Worm (Caenorhabditis elegans) whole organism, L4 larva: Measurements from ENCODE around the gene cchl-1.

Source experiments
- F26F4.8 ChIP-seq: fragments of 200-800 bp; sonication (Bioruptor generic); conservative IDR thresholded peaks from 2 replicates; pipeline ENCODE4 v1.3.6; 2022; ENCODE audit warnings: missing genetic modification characterization, missing compliant biosample characterization
- T20F7.1 ChIP-seq: fragments of 200-800 bp; sonication (Bioruptor generic); optimal IDR thresholded peaks from 2 replicates; lab custom pipeline; 2018; ENCODE audit warnings: mild to moderate bottlenecking, missing genetic modification characterization, missing compliant biosample characterization
- T26A8.4 ChIP-seq: fragments of 200-800 bp; sonication (Bioruptor generic); IDR thresholded peaks from 2 replicates; pipeline ENCODE4 v1.3.6; 2022; ENCODE audit warnings: missing genetic modification characterization, missing compliant biosample characterization
- Y75B8A.6 ChIP-seq: fragments of 200-800 bp; sonication (Bioruptor generic); IDR thresholded peaks from 2 replicates; pipeline ENCODE4 v1.3.6; 2022; ENCODE audit warnings: missing genetic modification reagents, missing genetic modification characterization, missing compliant biosample characterization
- aha-1 ChIP-seq: fragments of 150-350 bp; peaks from one replicate; lab custom pipeline; 2014; ENCODE audit warnings: missing biosample characterization, missing genetic modification characterization
- aly-2 ChIP-seq: sonication (generic microtip); optimal IDR thresholded peaks from 2 replicates; lab custom pipeline; 2018; ENCODE audit warnings: missing biosample characterization, missing genetic modification characterization
- ama-1 ChIP-seq: fragments of 150-350 bp; optimal IDR thresholded peaks from 2 replicates; lab custom pipeline; 2014; ENCODE audit warnings: inconsistent platforms, mixed read lengths
- attf-4 ChIP-seq: sonication (generic microtip); optimal IDR thresholded peaks from 3 replicates; lab custom pipeline; 2017; ENCODE audit warnings: missing biosample characterization, missing genetic modification characterization
- ceh-20 ChIP-seq: fragments of 200-800 bp; sonication (Bioruptor generic); IDR thresholded peaks from 2 replicates; pipeline ENCODE4 v1.3.6; 2022; ENCODE audit warnings: missing genetic modification reagents, missing genetic modification characterization, missing compliant biosample characterization
- ceh-44 ChIP-seq: fragments of 200-800 bp; sonication (Bioruptor generic); IDR thresholded peaks from 2 replicates; pipeline ENCODE4 v1.3.6; 2022; ENCODE audit warnings: missing genetic modification reagents, missing genetic modification characterization, missing compliant biosample characterization
- ceh-62 ChIP-seq: sonication (generic microtip); optimal IDR thresholded peaks from 2 replicates; lab custom pipeline; 2017; ENCODE audit warnings: missing biosample characterization, missing genetic modification characterization
- daf-19 ChIP-seq: fragments of 200-800 bp; sonication (Bioruptor generic); conservative IDR thresholded peaks from 2 replicates; pipeline ENCODE4 v1.3.6; 2022; ENCODE audit warnings: missing genetic modification characterization, missing compliant biosample characterization
- dmd-8 ChIP-seq: fragments of 200-800 bp; sonication (Bioruptor generic); IDR thresholded peaks from 2 replicates; pipeline ENCODE4 v1.3.6; 2022; ENCODE audit warnings: missing genetic modification characterization, missing compliant biosample characterization
- dmd-9 ChIP-seq: fragments of 200-800 bp; sonication (Bioruptor generic); IDR thresholded peaks from 2 replicates; pipeline ENCODE4 v1.3.6; 2022; ENCODE audit warnings: missing genetic modification reagents, missing genetic modification characterization, missing compliant biosample characterization
- egl-43 ChIP-seq: fragments of 200-800 bp; sonication (Bioruptor generic); IDR thresholded peaks from 2 replicates; pipeline ENCODE4 v1.3.6; 2022; ENCODE audit warnings: missing genetic modification reagents, missing genetic modification characterization, missing compliant biosample characterization
- fkh-10 ChIP-seq: fragments of 150-350 bp; optimal IDR thresholded peaks from 2 replicates; lab custom pipeline; 2014; ENCODE audit warnings: missing biosample characterization, missing genetic modification reagents, missing genetic modification characterization
- gei-8 ChIP-seq: fragments of 200-800 bp; sonication (Bioruptor generic); optimal IDR thresholded peaks from 2 replicates; lab custom pipeline; 2018; ENCODE audit warnings: mild to moderate bottlenecking, missing genetic modification characterization, missing compliant biosample characterization
- hlh-30 ChIP-seq: sonication (generic microtip); optimal IDR thresholded peaks from 2 replicates; lab custom pipeline; 2017; ENCODE audit warnings: antibody characterized with exemption, mild to moderate bottlenecking, missing genetic modification characterization, missing compliant biosample characterization; ENCODE audit not compliant: insufficient read depth
- hmg-1.1 ChIP-seq: fragments of 200-800 bp; sonication (Bioruptor generic); IDR thresholded peaks from 2 replicates; pipeline ENCODE4 v1.3.6; 2022; ENCODE audit warnings: missing genetic modification reagents, missing genetic modification characterization, missing compliant biosample characterization
- lim-7 ChIP-seq: fragments of 200-800 bp; sonication (Bioruptor generic); IDR thresholded peaks from 2 replicates; pipeline ENCODE4 v1.3.6; 2022; ENCODE audit warnings: missing genetic modification characterization, missing compliant biosample characterization
- lin-39 ChIP-seq: fragments of 150-350 bp; optimal IDR thresholded peaks from 2 replicates; lab custom pipeline; 2014; ENCODE audit warnings: missing biosample characterization, missing genetic modification reagents, missing genetic modification characterization
- madf-5 ChIP-seq, 2 experiments: fragments of 200-800 bp; sonication (Bioruptor generic); IDR thresholded peaks; 2 replicates each; pipeline ENCODE4 v1.3.6; 2022; ENCODE audit warnings: missing compliant biosample characterization in 2 of 2, missing genetic modification characterization in 2 of 2
- mdl-1 ChIP-seq, 2 experiments: fragments of 150-350 bp in 1 of 2; sonication (generic microtip) in 1 of 2; optimal IDR thresholded peaks; 2 replicates each; lab custom pipeline; 2014 to 2017; ENCODE audit warnings: missing biosample characterization in 2 of 2, missing genetic modification characterization in 2 of 2
- mep-1 ChIP-seq: fragments of 150-350 bp; sonication (generic microtip); optimal IDR thresholded peaks from 3 replicates; lab custom pipeline; 2014; ENCODE audit warnings: missing biosample characterization, missing genetic modification characterization
- mes-2 ChIP-seq: sonication (generic microtip); optimal IDR thresholded peaks from 2 replicates; lab custom pipeline; 2016; ENCODE audit warnings: missing genotype, mild to moderate bottlenecking, missing genetic modification characterization, missing compliant biosample characterization; ENCODE audit not compliant: poor library complexity, severe bottlenecking
- mxl-2 ChIP-seq: fragments of 200-800 bp; sonication (Bioruptor generic); conservative IDR thresholded peaks from 2 replicates; pipeline ENCODE4 v1.3.6; 2022; ENCODE audit warnings: missing genetic modification reagents, missing genetic modification characterization, missing compliant biosample characterization
- nhr-11 ChIP-seq: fragments of 150-350 bp; optimal IDR thresholded peaks from 2 replicates; lab custom pipeline; 2014; ENCODE audit warnings: missing biosample characterization, missing genetic modification characterization
- nhr-25 ChIP-seq: sonication (generic microtip); optimal IDR thresholded peaks from 2 replicates; lab custom pipeline; 2017; ENCODE audit warnings: missing genetic modification characterization, mild to moderate bottlenecking, missing compliant biosample characterization, antibody characterized with exemption, moderate library complexity, borderline replicate concordance; ENCODE audit not compliant: insufficient read depth
- nhr-28 ChIP-seq: fragments of 150-350 bp; optimal IDR thresholded peaks from 2 replicates; lab custom pipeline; 2014; ENCODE audit warnings: missing biosample characterization, missing genetic modification characterization
- nhr-41 ChIP-seq: fragments of 200-800 bp; sonication (Bioruptor generic); IDR thresholded peaks from 2 replicates; pipeline ENCODE4 v1.3.6; 2022; ENCODE audit warnings: missing genetic modification reagents, missing genetic modification characterization, missing compliant biosample characterization
- pha-4 ChIP-seq, 2 experiments: fragments of 150-350 bp in 1 of 2; fragments of 200-800 bp in 1 of 2; sonication (Bioruptor generic) in 1 of 2; IDR thresholded peaks in 1 of 2; optimal IDR thresholded peaks in 1 of 2; 2 replicates each; pipeline versions ENCODE4 v1.3.6 to Lab custom; 2014 to 2022; ENCODE audit warnings: missing genetic modification characterization in 2 of 2, missing genetic modification reagents in 2 of 2, missing biosample characterization in 1 of 2, missing compliant biosample characterization in 1 of 2
- pqm-1 ChIP-seq: sonication (generic microtip); optimal IDR thresholded peaks from 2 replicates; lab custom pipeline; 2017; ENCODE audit warnings: missing biosample characterization, missing genetic modification characterization
- set-16 ChIP-seq: fragments of 200-800 bp; sonication (Bioruptor generic); IDR thresholded peaks from 2 replicates; pipeline ENCODE4 v1.3.6; 2022; ENCODE audit warnings: missing genetic modification reagents, missing genetic modification characterization, missing compliant biosample characterization
- snpc-4 ChIP-seq: fragments of 150-350 bp; optimal IDR thresholded peaks from 2 replicates; lab custom pipeline; 2014; ENCODE audit warnings: missing biosample characterization, missing genetic modification characterization
- tag-97 ChIP-seq: fragments of 200-800 bp; sonication (Bioruptor generic); IDR thresholded peaks from 2 replicates; pipeline ENCODE4 v1.3.6; 2022; ENCODE audit warnings: missing genetic modification characterization, missing compliant biosample characterization
- unc-39 ChIP-seq: sonication (generic microtip); optimal IDR thresholded peaks from 2 replicates; lab custom pipeline; 2017; ENCODE audit warnings: missing biosample characterization, missing genetic modification characterization
- zag-1 ChIP-seq: fragments of 150-350 bp; optimal IDR thresholded peaks from 2 replicates; lab custom pipeline; 2014; ENCODE audit warnings: missing biosample characterization, missing genetic modification characterization
- ztf-7 ChIP-seq: fragments of 150-350 bp; optimal IDR thresholded peaks from 2 replicates; lab custom pipeline; 2014; ENCODE audit warnings: missing biosample characterization, missing genetic modification characterization

The cchl-1 gene

DNA sequence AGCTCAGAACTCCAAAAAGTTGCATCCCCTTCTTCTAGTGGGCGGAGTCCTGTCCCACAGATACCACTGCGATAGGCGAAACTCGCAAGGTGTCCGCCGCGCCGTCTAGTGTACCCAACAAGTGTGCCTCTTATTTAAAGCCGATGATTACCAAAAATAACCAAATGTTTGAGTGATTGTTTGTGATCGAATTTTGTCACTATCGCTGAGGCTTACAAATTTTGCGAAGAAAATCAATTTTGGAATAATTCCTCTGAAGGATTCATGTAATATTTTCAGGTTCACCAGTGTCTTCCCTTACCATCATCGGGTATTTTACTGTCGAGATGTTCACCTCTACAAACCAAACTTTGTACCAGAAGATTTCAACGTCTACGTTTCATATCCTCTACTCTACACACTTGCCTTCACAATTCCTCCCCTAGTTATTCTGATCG is 12.1 kb downstream of the cchl-1 start (continued):
- TF ChIP-seq gei-8 (GFP tag; lab: Kevin White, UChicago) (peak; percentile 24), Y75B8A.6 (GFP tag; lab: Robert Waterston, UW) (0 out of 2 replicates have a peak, but pooled peaks have one; percentile 34), zag-1 (no peak), madf-5 (GFP tag; IDR thresholded peaks at IDR 0.05; lab: Robert Waterston, UW) (no peak), tag-97 (GFP tag; lab: Robert Waterston, UW) (no peak), aly-2 (no peak), T20F7.1 (GFP tag; lab: Kevin White, UChicago) (no peak), ama-1 (lab: Kevin White, UChicago) (peak; percentile 98), nhr-28 (tag; lab: Kevin White, UChicago) (peak; percentile 72), lin-39 (tag; lab: Kevin White, UChicago) (no peak), nhr-41 (GFP tag; lab: Robert Waterston, UW) (0 out of 2 replicates have a peak, but pooled peaks have one; percentile 26), mxl-2 (no peak)

ce11 chrII:11221771-11222355 is 14.3 kb downstream of the cchl-1 start, which contains the start of gene plpr-1:
Gene plpr-1, plus strand, starts transcription at chrII:11222305.
- no peak for TF ChIP-seq gei-8 (GFP tag; lab: Kevin White, UChicago)
- no peak for TF ChIP-seq tag-97 (GFP tag; lab: Robert Waterston, UW)
- 0 out of 2 replicates have a peak, but pooled peaks have one; percentile 22 for TF ChIP-seq dmd-8
- TF ChIP-seq ztf-7 (tag; lab: Kevin White, UChicago): no peak
- no peak for TF ChIP-seq ceh-62 (tag; lab: Kevin White, UChicago)
- peak; percentile 75 for TF ChIP-seq set-16 (GFP tag; lab: Robert Waterston, UW)

DNA sequence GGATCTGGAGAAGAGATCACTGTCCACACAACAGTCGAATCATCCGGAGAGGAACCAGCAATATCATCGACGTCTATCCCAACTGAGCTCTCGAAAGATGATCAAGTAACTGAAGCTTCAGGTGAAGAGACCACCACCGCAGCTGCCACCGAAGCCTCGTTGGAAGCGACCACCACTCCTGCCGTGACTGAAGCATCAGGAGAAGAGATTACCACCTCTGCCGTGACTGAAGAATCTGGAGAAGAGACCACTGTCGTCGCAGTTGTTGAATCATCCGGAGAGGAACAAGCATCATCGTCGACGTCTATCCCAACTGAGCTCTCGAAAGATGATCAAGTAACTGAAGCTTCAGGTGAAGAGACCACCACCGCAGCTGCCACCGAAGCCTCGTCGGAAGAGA is 24.5 kb downstream of the cchl-1 start:
- TF ChIP-seq T26A8.4 (GFP tag; lab: Robert Waterston, UW) (peak; percentile 39; the same call in 1 of the 2 replicates), egl-43 (GFP tag; lab: Robert Waterston, UW) (peak; percentile 52; the same call in 1 of the 2 replicates), set-16 (GFP tag; lab: Robert Waterston, UW) (peak; percentile 80), lim-7 (GFP tag; lab: Robert Waterston, UW) (peak; percentile 38), mxl-2 (peak; percentile 38; the same call in 1 of the 2 replicates), dmd-9 (0 out of 2 replicates have a peak, but pooled peaks have one; percentile 19), hmg-1.1 (GFP tag; lab: Robert Waterston, UW) (peak; percentile 33; the same call in 1 of the 2 replicates)

DNA sequence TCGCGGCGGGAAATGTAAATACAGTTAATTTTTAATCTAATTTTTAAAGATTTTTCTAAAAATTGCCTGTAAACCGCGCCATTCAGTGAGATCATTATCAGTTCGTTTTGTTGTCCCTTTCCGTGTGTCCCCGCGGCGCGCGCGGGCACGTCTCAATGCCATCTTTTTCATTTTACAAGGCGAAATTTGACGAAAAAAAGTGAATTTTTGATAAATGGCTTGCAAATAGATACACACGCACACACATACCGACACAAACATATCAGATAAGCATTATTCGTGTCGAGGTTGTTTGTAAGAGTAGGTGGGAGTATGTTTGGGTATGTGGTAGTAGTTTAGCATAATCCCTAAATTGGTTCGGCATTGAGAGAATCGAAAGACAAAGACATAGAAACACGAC is 30.4 kb downstream of the cchl-1 start:
- no peak for TF ChIP-seq nhr-25 (tag; lab: Kevin White, UChicago)
- no peak for TF ChIP-seq snpc-4
- TF ChIP-seq nhr-28 (tag; lab: Kevin White, UChicago): peak; percentile 46
- no peak for TF ChIP-seq aha-1
- no peak for TF ChIP-seq fkh-10 (GFP tag; lab: Kevin White, UChicago)

ce11 chrII:11204731-11205130 is 31.5 kb downstream of the cchl-1 start:
- TF ChIP-seq daf-19 (GFP tag; lab: Robert Waterston, UW) (no peak), F26F4.8 (GFP tag; lab: Robert Waterston, UW) (no peak), mes-2 (no peak), aly-2 (no peak), nhr-11 (tag; lab: Kevin White, UChicago) (no peak), pqm-1 (no peak), hlh-30 (no peak), lim-7 (GFP tag; lab: Robert Waterston, UW) (no peak), unc-39 (tag; lab: Kevin White, UChicago) (no peak), T26A8.4 (GFP tag; lab: Robert Waterston, UW) (no peak), mep-1 (tag; lab: Kevin White, UChicago) (no peak), attf-4 (tag; lab: Kevin White, UChicago) (no peak), gei-8 (GFP tag; lab: Kevin White, UChicago) (no peak), ceh-20 (GFP tag; lab: Robert Waterston, UW) (no peak), nhr-28 (tag; lab: Kevin White, UChicago) (no peak), pha-4 (GFP tag; IDR thresholded peaks at IDR 0.05; lab: Robert Waterston, UW) (no peak), pha-4 (tag; optimal IDR thresholded peaks at IDR 0.05; lab: Kevin White, UChicago) (no peak), mdl-1 (tag; optimal IDR thresholded peaks at IDR 0.05; lab: Kevin White, UChicago) (no peak), ceh-44 (GFP tag; lab: Robert Waterston, UW) (no peak)
- TF ChIP-seq, all 104 proteins: peak for 0
